Worm (Caenorhabditis elegans) whole organism, young adult: ENCODE data around the gene F46G10.2.

Source experiments
- B0019.2 ChIP-seq: fragments of 200-800 bp; sonication (Bioruptor generic); conservative IDR thresholded peaks from 2 replicates; pipeline ENCODE4 v1.3.6; 2022; ENCODE audit warnings: missing genetic modification reagents, missing genetic modification characterization, missing compliant biosample characterization
- B0261.1 ChIP-seq: sonication (generic microtip); optimal IDR thresholded peaks from 2 replicates; lab custom pipeline; 2016; ENCODE audit warnings: mild to moderate bottlenecking, missing genetic modification characterization, moderate library complexity, missing compliant biosample characterization
- C06A6.2 ChIP-seq: fragments of 200-800 bp; sonication (Bioruptor generic); conservative IDR thresholded peaks from 2 replicates; pipeline ENCODE4 v1.3.6; 2022; ENCODE audit warnings: missing genetic modification characterization, missing compliant biosample characterization
- C17E4.6 ChIP-seq: fragments of 200-800 bp; sonication (Bioruptor generic); IDR thresholded peaks from 2 replicates; pipeline ENCODE4 v1.3.6; 2022; ENCODE audit warnings: missing genetic modification reagents, missing genetic modification characterization, missing compliant biosample characterization
- D2030.7 ChIP-seq: fragments of 200-800 bp; sonication (Bioruptor generic); IDR thresholded peaks from 2 replicates; pipeline ENCODE4 v1.3.6; 2022; ENCODE audit warnings: missing genetic modification reagents, missing genetic modification characterization, missing compliant biosample characterization
- F52B5.7 ChIP-seq: sonication (generic microtip); optimal IDR thresholded peaks from 2 replicates; lab custom pipeline; 2016; ENCODE audit warnings: mild to moderate bottlenecking, missing genetic modification characterization, missing compliant biosample characterization
- F57A8.1 ChIP-seq: fragments of 200-800 bp; sonication (Bioruptor generic); optimal IDR thresholded peaks from 2 replicates; lab custom pipeline; 2018; ENCODE audit warnings: mild to moderate bottlenecking, missing genetic modification characterization, moderate library complexity, missing compliant biosample characterization
- K11D2.4 ChIP-seq: fragments of 200-800 bp; sonication (Bioruptor generic); IDR thresholded peaks from 2 replicates; pipeline ENCODE4 v1.3.6; 2022; ENCODE audit warnings: missing genetic modification reagents, missing genetic modification characterization, missing compliant biosample characterization
- K12H6.12 ChIP-seq: fragments of 200-800 bp; sonication (Bioruptor generic); optimal IDR thresholded peaks from 2 replicates; lab custom pipeline; 2018; ENCODE audit warnings: mild to moderate bottlenecking, missing genetic modification characterization, missing compliant biosample characterization
- T07F8.4 ChIP-seq: sonication (generic microtip); optimal IDR thresholded peaks from 2 replicates; lab custom pipeline; 2016; ENCODE audit warnings: mild to moderate bottlenecking, missing genetic modification characterization, moderate library complexity, missing compliant biosample characterization
- Y53F4B.3 ChIP-seq: fragments of 200-800 bp; sonication (Bioruptor generic); IDR thresholded peaks from 2 replicates; pipeline ENCODE4 v1.3.6; 2022; ENCODE audit warnings: missing genetic modification reagents, missing genetic modification characterization, missing compliant biosample characterization
- Y79H2A.3 ChIP-seq: fragments of 200-800 bp; sonication (Bioruptor generic); conservative IDR thresholded peaks from 2 replicates; pipeline ENCODE4 v1.3.6; 2022; ENCODE audit warnings: missing genetic modification reagents, missing genetic modification characterization, missing compliant biosample characterization
- ZK185.1 ChIP-seq: sonication (generic microtip); optimal IDR thresholded peaks from 2 replicates; lab custom pipeline; 2016; ENCODE audit warnings: mild to moderate bottlenecking, missing genetic modification characterization, missing compliant biosample characterization; ENCODE audit not compliant: poor library complexity, severe bottlenecking
- ama-1 ChIP-seq, 3 experiments: fragments of 150-350 bp in 1 of 3; sonication (generic microtip) in 2 of 3; optimal IDR thresholded peaks; 2 replicates each; lab custom pipeline; 2014 to 2018; ENCODE audit warnings: missing biosample characterization in 2 of 3, missing genetic modification characterization in 2 of 3, missing genetic modification reagents in 2 of 3
- attf-3 ChIP-seq: fragments of 200-800 bp; sonication (Bioruptor generic); conservative IDR thresholded peaks from 2 replicates; pipeline ENCODE4 v1.3.6; 2022; ENCODE audit warnings: missing genetic modification reagents, missing genetic modification characterization, missing compliant biosample characterization
- bed-1 ChIP-seq: fragments of 200-800 bp; sonication (Bioruptor generic); IDR thresholded peaks from 2 replicates; pipeline ENCODE4 v1.3.6; 2022; ENCODE audit warnings: missing genetic modification reagents, missing genetic modification characterization, missing compliant biosample characterization
- bed-2 ChIP-seq: fragments of 200-800 bp; sonication (Bioruptor generic); IDR thresholded peaks from 2 replicates; pipeline ENCODE4 v1.3.6; 2022; ENCODE audit warnings: missing genetic modification reagents, missing genetic modification characterization, missing compliant biosample characterization
- ceh-100 ChIP-seq: fragments of 200-800 bp; sonication (Bioruptor generic); IDR thresholded peaks from 2 replicates; pipeline ENCODE4 v1.3.6; 2022; ENCODE audit warnings: missing genetic modification reagents, missing genetic modification characterization, missing compliant biosample characterization
- ceh-91 ChIP-seq: fragments of 200-800 bp; sonication (Bioruptor generic); IDR thresholded peaks from 2 replicates; pipeline ENCODE4 v1.3.6; 2022; ENCODE audit warnings: missing genetic modification reagents, missing genetic modification characterization, missing compliant biosample characterization
- die-1 ChIP-seq: sonication (generic microtip); optimal IDR thresholded peaks from 2 replicates; lab custom pipeline; 2016; ENCODE audit warnings: missing genotype, mild to moderate bottlenecking, missing genetic modification characterization, missing compliant biosample characterization
- dpl-1 ChIP-seq: fragments of 150-350 bp; optimal IDR thresholded peaks from 2 replicates; lab custom pipeline; 2014; ENCODE audit warnings: missing biosample characterization, missing genetic modification reagents, missing genetic modification characterization
- efl-1 ChIP-seq: fragments of 150-350 bp; optimal IDR thresholded peaks from 2 replicates; lab custom pipeline; 2014; ENCODE audit warnings: missing biosample characterization, missing genetic modification reagents, missing genetic modification characterization
- fkh-3 ChIP-seq: sonication (generic microtip); optimal IDR thresholded peaks from 2 replicates; lab custom pipeline; 2016; ENCODE audit warnings: mild to moderate bottlenecking, missing genetic modification characterization, missing compliant biosample characterization
- him-1 ChIP-seq: sonication (generic microtip); optimal IDR thresholded peaks from 2 replicates; lab custom pipeline; 2016; ENCODE audit warnings: missing genotype, missing genetic modification reagents, missing genetic modification characterization, missing compliant biosample characterization
- hlh-12 ChIP-seq: sonication (generic microtip); optimal IDR thresholded peaks from 2 replicates; lab custom pipeline; 2016; ENCODE audit warnings: missing genetic modification characterization, missing compliant biosample characterization
- hmg-1.2 ChIP-seq: fragments of 200-800 bp; sonication (Bioruptor generic); IDR thresholded peaks from 2 replicates; pipeline ENCODE4 v1.3.6; 2022; ENCODE audit warnings: missing genetic modification reagents, missing genetic modification characterization, missing compliant biosample characterization
- hrde-1 ChIP-seq: sonication (generic microtip); optimal IDR thresholded peaks from 2 replicates; lab custom pipeline; 2016; ENCODE audit warnings: missing genetic modification characterization, mild to moderate bottlenecking, missing compliant biosample characterization, moderate library complexity, missing genotype, missing genetic modification reagents, borderline replicate concordance
- let-526 ChIP-seq: fragments of 200-800 bp; sonication (Bioruptor generic); IDR thresholded peaks from 2 replicates; pipeline ENCODE4 v1.3.6; 2022; ENCODE audit warnings: missing genetic modification reagents, missing genetic modification characterization, missing compliant biosample characterization
- lin-26 ChIP-seq: fragments of 200-800 bp; sonication (Bioruptor generic); IDR thresholded peaks from 2 replicates; pipeline ENCODE4 v1.3.6; 2022; ENCODE audit warnings: missing genetic modification reagents, missing genetic modification characterization, missing compliant biosample characterization
- lin-35 ChIP-seq, 3 experiments: fragments of 150-350 bp in 2 of 3; sonication (generic microtip) in 1 of 3; optimal IDR thresholded peaks; 2 replicates each; lab custom pipeline; 2014 to 2018; ENCODE audit warnings: missing biosample characterization in 3 of 3, missing genetic modification characterization in 3 of 3, missing genetic modification reagents in 3 of 3
- lin-40 ChIP-seq: sonication (generic microtip); optimal IDR thresholded peaks from 2 replicates; lab custom pipeline; 2016; ENCODE audit warnings: missing genetic modification characterization, mild to moderate bottlenecking, missing compliant biosample characterization, missing genotype, missing genetic modification reagents
- madf-3 ChIP-seq: fragments of 200-800 bp; sonication (Bioruptor generic); IDR thresholded peaks from 2 replicates; pipeline ENCODE4 v1.3.6; 2022; ENCODE audit warnings: missing genetic modification reagents, missing genetic modification characterization, missing compliant biosample characterization
- mel-28 ChIP-seq: sonication (generic microtip); optimal IDR thresholded peaks from 2 replicates; lab custom pipeline; 2016; ENCODE audit warnings: borderline replicate concordance, mild to moderate bottlenecking, missing genetic modification characterization, missing compliant biosample characterization
- mes-4 ChIP-seq: sonication (generic microtip); optimal IDR thresholded peaks from 2 replicates; lab custom pipeline; 2016; ENCODE audit warnings: missing genotype, missing genetic modification characterization, missing compliant biosample characterization
- rec-8 ChIP-seq, 2 experiments: sonication (generic microtip); optimal IDR thresholded peaks; 2 replicates each; lab custom pipeline; 2016; ENCODE audit warnings: mild to moderate bottlenecking in 2 of 2, missing genetic modification characterization in 2 of 2, missing genetic modification reagents in 2 of 2, missing genotype in 2 of 2, missing biosample characterization in 1 of 2, missing compliant biosample characterization in 1 of 2, moderate library complexity in 1 of 2
- snpc-1.1 ChIP-seq: sonication (generic microtip); optimal IDR thresholded peaks from 2 replicates; lab custom pipeline; 2017; ENCODE audit warnings: missing genetic modification characterization, mild to moderate bottlenecking, missing compliant biosample characterization, antibody characterized with exemption, moderate library complexity, missing genotype, missing genetic modification reagents; ENCODE audit not compliant: insufficient read depth
- snpc-3.4 ChIP-seq: sonication (generic microtip); optimal IDR thresholded peaks from 2 replicates; lab custom pipeline; 2017; ENCODE audit warnings: missing genetic modification characterization, mild to moderate bottlenecking, missing compliant biosample characterization, antibody characterized with exemption, moderate library complexity, missing genotype, missing genetic modification reagents
- sptf-2 ChIP-seq: fragments of 200-800 bp; sonication (Bioruptor generic); optimal IDR thresholded peaks from 2 replicates; lab custom pipeline; 2018; ENCODE audit warnings: mild to moderate bottlenecking, missing genetic modification characterization, missing compliant biosample characterization
- tbp1 ChIP-seq: fragments of 200-800 bp; sonication (Bioruptor generic); optimal IDR thresholded peaks from 2 replicates; lab custom pipeline; 2018; ENCODE audit warnings: mild to moderate bottlenecking, missing genetic modification characterization, missing compliant biosample characterization
- tlf-1 ChIP-seq: fragments of 200-800 bp; sonication (Bioruptor generic); optimal IDR thresholded peaks from 2 replicates; lab custom pipeline; 2018; ENCODE audit warnings: mild to moderate bottlenecking, missing genetic modification characterization, missing compliant biosample characterization
- ztf-22 ChIP-seq: fragments of 200-800 bp; sonication (Bioruptor generic); optimal IDR thresholded peaks from 2 replicates; lab custom pipeline; 2018; ENCODE audit warnings: mild to moderate bottlenecking, missing genetic modification characterization, moderate library complexity, missing compliant biosample characterization
- ztf-26 ChIP-seq: sonication (generic microtip); optimal IDR thresholded peaks from 2 replicates; lab custom pipeline; 2017; ENCODE audit warnings: missing genetic modification characterization, missing compliant biosample characterization
- ztf-3 ChIP-seq: fragments of 200-800 bp; sonication (Bioruptor generic); optimal IDR thresholded peaks from 2 replicates; lab custom pipeline; 2018; ENCODE audit warnings: mild to moderate bottlenecking, missing genetic modification characterization, missing compliant biosample characterization
- ztf-6 ChIP-seq: fragments of 200-800 bp; sonication (Bioruptor generic); IDR thresholded peaks from 2 replicates; pipeline ENCODE4 v1.3.6; 2022; ENCODE audit warnings: missing genetic modification reagents, missing genetic modification characterization, missing compliant biosample characterization

F46G10.2 gene

DNA sequence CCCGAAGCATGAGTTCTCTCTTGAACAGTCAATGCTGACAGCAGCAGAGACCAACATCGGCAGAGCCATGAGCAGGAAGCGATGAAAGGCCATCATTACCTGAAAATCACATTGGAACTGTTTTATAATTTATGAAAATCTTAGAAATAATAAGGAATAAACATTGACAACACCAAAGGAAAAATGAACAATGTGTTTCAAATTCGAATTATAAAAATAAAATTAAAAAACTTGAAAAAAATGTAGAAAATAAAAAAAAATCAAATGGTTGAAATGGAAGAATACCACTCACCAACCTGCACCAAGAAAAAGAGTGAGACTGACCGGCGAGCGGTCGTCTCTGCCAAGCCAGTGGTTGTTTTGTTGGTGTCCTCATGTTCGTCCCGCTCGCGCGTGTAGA is 32.2 kb upstream of the F46G10.2 start, which contains the start of gene R04D3.3:
R04D3.3 (minus strand) TSS at position 101 of the 400 bp plus-strand sequence.
- TF ChIP-seq tlf-1 (GFP tag; lab: Kevin White, UChicago) (no peak), ZK185.1 (tag; lab: Kevin White, UChicago) (no peak), D2030.7 (0 out of 2 replicates have a peak, but pooled peaks have one; percentile 22), K12H6.12 (tag; lab: Kevin White, UChicago) (no peak), let-526 (GFP tag; lab: Robert Waterston, UW) (no peak), B0019.2 (no peak), die-1 (tag; lab: Kevin White, UChicago) (no peak), Y53F4B.3 (GFP tag; lab: Robert Waterston, UW) (no peak), him-1 (tag; lab: Kevin White, UChicago) (no peak), mes-4 (tag; lab: Kevin White, UChicago) (no peak), hrde-1 (tag; lab: Kevin White, UChicago) (no peak), madf-3 (GFP tag; lab: Robert Waterston, UW) (no peak), efl-1 (GFP tag; lab: Kevin White, UChicago) (peak; percentile 61), B0261.1 (no peak), C17E4.6 (GFP tag; lab: Robert Waterston, UW) (no peak), ceh-91 (GFP tag; lab: Robert Waterston, UW) (no peak), dpl-1 (no peak), sptf-2 (no peak)

DNA sequence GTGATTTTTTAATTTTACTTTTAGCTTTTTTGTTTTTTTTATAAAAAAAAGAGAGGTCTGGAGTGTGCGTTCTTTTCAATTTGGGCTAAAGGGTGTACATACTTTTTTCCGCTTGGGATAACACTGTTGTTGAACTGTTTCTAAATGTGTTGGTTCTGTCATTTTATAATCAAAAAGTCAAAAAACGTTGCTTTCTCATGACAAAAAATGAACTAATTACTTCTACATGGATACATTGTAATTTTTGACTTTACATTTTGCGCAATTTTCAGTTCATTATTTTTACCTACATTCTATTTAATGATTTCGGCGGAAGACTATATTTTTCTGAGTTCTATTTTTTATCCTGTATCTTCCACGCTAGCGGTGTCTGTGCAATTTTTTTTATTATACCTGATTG is 31.3 kb upstream of the F46G10.2 start, which contains the start of gene srd-38:
srd-38 (plus strand) TSS at position 301 of the 400 bp plus-strand sequence.
- TF ChIP-seq bed-2 (GFP tag; lab: Robert Waterston, UW) (no peak), F52B5.7 (tag; lab: Kevin White, UChicago) (no peak), T07F8.4 (tag; lab: Kevin White, UChicago) (no peak), ZK185.1 (tag; lab: Kevin White, UChicago) (no peak), F57A8.1 (GFP tag; lab: Kevin White, UChicago) (no peak), sptf-2 (no peak), lin-26 (no peak), hlh-12 (no peak), C17E4.6 (GFP tag; lab: Robert Waterston, UW) (no peak), ama-1 (optimal IDR thresholded peaks at IDR 0.05; lab: Kevin White, UChicago) (no peak), ama-1 (GFP tag; optimal IDR thresholded peaks at IDR 0.05; lab: Kevin White, UChicago) (no peak), D2030.7 (no peak), fkh-3 (tag; lab: Kevin White, UChicago) (no peak), snpc-1.1 (tag; lab: Kevin White, UChicago) (no peak), ceh-91 (GFP tag; lab: Robert Waterston, UW) (no peak), ztf-22 (GFP tag; lab: Kevin White, UChicago) (no peak), bed-1 (GFP tag; lab: Robert Waterston, UW) (no peak), ztf-3 (GFP tag; lab: Kevin White, UChicago) (no peak), ztf-6 (GFP tag; lab: Robert Waterston, UW) (no peak), lin-35 (GFP tag; optimal IDR thresholded peaks at IDR 0.05; lab: Kevin White, UChicago) (no peak)

DNA sequence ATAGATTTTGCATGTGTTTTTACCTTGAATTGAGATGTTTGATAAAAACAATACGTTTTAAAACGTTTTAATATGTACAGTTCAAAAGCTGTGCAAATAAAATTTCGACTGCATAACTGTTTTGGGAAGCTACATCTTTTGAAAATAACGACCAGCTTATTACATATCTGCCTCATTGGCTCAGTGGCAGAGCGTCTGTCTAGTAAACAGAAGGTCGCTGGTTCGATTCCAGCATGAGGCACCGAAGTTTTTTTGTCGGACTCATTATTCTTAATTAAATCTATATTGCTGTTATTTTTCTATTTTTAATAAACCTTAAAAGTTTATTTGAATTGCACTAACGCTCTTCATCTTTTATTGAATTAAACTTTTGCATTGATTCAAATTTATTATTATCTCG is 29.7 kb upstream of the F46G10.2 start:
- TF ChIP-seq snpc-1.1 (tag; lab: Kevin White, UChicago) (peak; percentile 29), lin-40 (no peak), mel-28 (no peak), ceh-100 (GFP tag; lab: Robert Waterston, UW) (no peak), K12H6.12 (tag; lab: Kevin White, UChicago) (no peak), K11D2.4 (GFP tag; lab: Robert Waterston, UW) (no peak), attf-3 (GFP tag; lab: Robert Waterston, UW) (no peak), rec-8 (tag; optimal IDR thresholded peaks at IDR 0.05; lab: Kevin White, UChicago) (peak in 1 of 2 experiments; percentile 32), snpc-3.4 (tag; lab: Kevin White, UChicago) (peak; percentile 35), Y79H2A.3 (no peak), hmg-1.2 (GFP tag; lab: Robert Waterston, UW) (0 out of 2 replicates have a peak, but pooled peaks have one; percentile 7), lin-26 (peak; percentile 81), tbp1 (GFP tag; lab: Kevin White, UChicago) (peak; percentile 83), let-526 (GFP tag; lab: Robert Waterston, UW) (no peak), die-1 (tag; lab: Kevin White, UChicago) (peak; percentile 75), D2030.7 (peak; percentile 41; the same call in 1 of the 2 replicates), ztf-26 (tag; lab: Kevin White, UChicago) (no peak), C06A6.2 (GFP tag; lab: Robert Waterston, UW) (no peak), sptf-2 (no peak)
